Worm (Caenorhabditis elegans) whole organism, mixed stage, embryonic: ENCODE measurements around the gene Y54F10BM.9.

Experiments used
- cnd-1 ChIP-seq: fragments of 200-800 bp; sonication (Bioruptor generic); optimal IDR thresholded peaks from 2 replicates; lab custom pipeline; 2018; ENCODE audit warnings: mild to moderate bottlenecking, missing genetic modification characterization, missing compliant biosample characterization
- lsy-2 ChIP-seq: fragments of 150-350 bp; optimal IDR thresholded peaks from 2 replicates; lab custom pipeline; 2014; ENCODE audit warnings: missing biosample characterization, missing genetic modification characterization
- mls-2 ChIP-seq: sonication (generic microtip); optimal IDR thresholded peaks from 2 replicates; lab custom pipeline; 2016; ENCODE audit warnings: mild to moderate bottlenecking, missing genetic modification characterization, moderate library complexity, missing compliant biosample characterization
- nhr-76 ChIP-seq: sonication (generic microtip); optimal IDR thresholded peaks from 2 replicates; lab custom pipeline; 2017; ENCODE audit warnings: missing biosample characterization, missing genetic modification characterization
- snpc-4 ChIP-seq: fragments of 150-350 bp; optimal IDR thresholded peaks from 2 replicates; lab custom pipeline; 2014; ENCODE audit warnings: missing biosample characterization, missing genetic modification characterization
- sptf-1 ChIP-seq: sonication (generic microtip); optimal IDR thresholded peaks from 2 replicates; lab custom pipeline; 2017; ENCODE audit warnings: mild to moderate bottlenecking, missing genetic modification characterization, moderate library complexity, missing compliant biosample characterization
- unc-62 ChIP-seq: fragments of 150-350 bp; optimal IDR thresholded peaks from 2 replicates; lab custom pipeline; 2014; ENCODE audit warnings: missing biosample characterization, missing genetic modification reagents, missing genetic modification characterization

- TF ChIP-seq mls-2 (tag; lab: Kevin White, UChicago) (no peak), lsy-2 (tag; lab: Kevin White, UChicago) (no peak), cnd-1 (tag; lab: Kevin White, UChicago) (no peak), snpc-4 (tag; lab: Kevin White, UChicago) (no peak), sptf-1 (no peak), nhr-76 (tag; lab: Kevin White, UChicago) (no peak), unc-62 (GFP tag; lab: Kevin White, UChicago) (no peak)
Observed at ce11 chrIII:2314678-2315077, 10.0 kb upstream of the Y54F10BM.9 start.
